Fruit fly (Drosophila melanogaster): ENCODE results near the gene CG12321.

- TF ChIP-seq Sin3A (optimal IDR thresholded peaks at IDR 0.05) (no peak), ttk (optimal IDR thresholded peaks at IDR 0.05) (no peak)
Observed at dm6 chr3R:18226043-18226808, 37.7 kb upstream of the CG12321 start, which contains the start of the genes CG7168 and Mdh2.
